Worm (Caenorhabditis elegans): Measurements from ENCODE around the gene srx-117.
"Not testable (repeated sequence)": the region's sequence is repeated elsewhere in the genome, so short reads cannot be mapped to it uniquely, and the experiment has no call there.

Gene srx-117

DNA sequence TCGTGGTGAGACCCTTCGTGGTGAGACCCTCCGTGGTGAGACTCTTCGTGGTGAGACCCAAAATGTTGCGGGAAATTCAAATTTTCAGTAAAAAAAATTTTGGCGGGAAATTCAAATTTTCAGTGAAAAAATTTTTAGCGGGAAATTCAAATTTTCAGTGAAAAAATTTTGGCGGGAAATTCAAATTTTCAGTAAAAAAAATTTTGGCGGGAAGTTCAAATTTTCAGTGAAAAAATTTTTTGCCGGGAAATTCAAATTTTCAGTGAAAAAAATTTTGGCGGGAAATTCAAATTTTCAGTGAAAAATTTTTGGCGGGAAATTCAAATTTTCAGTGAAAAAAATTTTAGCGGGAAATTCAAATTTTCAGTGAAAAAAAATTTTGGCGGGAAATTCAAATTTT, 4.2 kb upstream of the srx-117 start:
- peak; percentile 15; the same call in 1 of the 2 replicates for TF ChIP-seq unc-98 (GFP tag; IDR thresholded peaks at IDR 0.05)
- not testable (repeated sequence) for TF ChIP-seq efl-1 (optimal IDR thresholded peaks at IDR 0.05)
- peak; percentile 34 to 62 for TF ChIP-seq efl-1 (GFP tag; optimal IDR thresholded peaks at IDR 0.05 in 1 of 2)

DNA sequence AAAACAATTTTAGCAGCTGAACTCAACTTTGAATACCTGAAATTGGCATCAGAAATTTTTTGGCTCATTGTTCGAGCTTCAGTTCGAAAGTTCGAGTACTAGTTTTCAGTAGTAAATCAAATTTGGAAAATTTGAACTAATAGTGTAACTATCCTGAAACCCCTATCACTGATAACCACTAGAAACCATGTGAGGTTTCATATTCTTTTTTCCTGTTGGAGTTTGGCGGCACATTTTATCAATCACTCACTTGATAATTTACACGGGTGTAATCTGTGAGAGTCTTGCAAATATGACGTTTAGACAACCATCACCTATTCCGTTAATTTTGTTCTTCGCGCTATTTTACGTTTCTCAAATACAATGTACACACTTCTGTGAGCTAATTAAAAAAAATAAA, 3.1 kb downstream of the srx-117 start, which contains the start of gene C14C11.4:
Gene C14C11.4 (plus strand): TSS at position 252 of the 400 bp plus-strand sequence.
- TF ChIP-seq nhr-28 (tag; optimal IDR thresholded peaks at IDR 0.05) (no peak), hpl-2 (GFP tag; optimal IDR thresholded peaks at IDR 0.05) (no peak), mef-2 (tag; optimal IDR thresholded peaks at IDR 0.05) (no peak), egl-13 (tag; optimal IDR thresholded peaks at IDR 0.05) (no peak), xbp-1 (tag; optimal IDR thresholded peaks at IDR 0.05) (no peak), nhr-20 (tag; optimal IDR thresholded peaks at IDR 0.05) (no peak), lin-13 (GFP tag; optimal IDR thresholded peaks at IDR 0.05) (no peak), sox-4 (tag; optimal IDR thresholded peaks at IDR 0.05) (no peak), elt-2 (tag; optimal IDR thresholded peaks at IDR 0.05) (peak; percentile 53), hlh-17 (GFP tag; optimal IDR thresholded peaks at IDR 0.05; ENCODE audit: borderline replicate concordance) (no peak), lin-39 (tag; optimal IDR thresholded peaks at IDR 0.05) (no peak), ztf-11 (tag; optimal IDR thresholded peaks at IDR 0.05) (no peak), egl-27 (tag; optimal IDR thresholded peaks at IDR 0.05) (no peak), efl-1 (optimal IDR thresholded peaks at IDR 0.05) (no peak), efl-1 (GFP tag; optimal IDR thresholded peaks at IDR 0.05 in 1 of 2) (peak in 1 of 2 experiments; percentile 67)

DNA sequence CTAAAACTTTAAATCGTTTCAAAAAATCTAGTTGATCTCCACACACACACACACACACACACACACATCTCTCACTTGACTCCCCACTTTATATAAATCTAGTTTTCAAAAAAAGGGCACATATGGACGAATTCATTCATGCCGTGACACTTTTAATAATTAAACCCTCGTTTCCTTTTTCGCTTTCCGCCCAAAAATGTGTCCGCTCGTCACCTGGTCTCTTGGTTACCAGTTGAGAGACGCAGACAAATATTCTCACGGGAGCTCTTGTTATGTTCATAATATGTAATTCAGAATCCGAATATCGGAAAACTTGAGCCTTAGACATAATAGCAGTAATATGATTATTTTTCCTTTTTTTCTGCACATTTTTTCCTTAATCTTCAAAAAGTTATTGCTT, 7.6 kb downstream of the srx-117 start:
- TF ChIP-seq lin-14 (GFP tag; optimal IDR thresholded peaks at IDR 0.05) (peak; percentile 62), ama-1 (optimal IDR thresholded peaks at IDR 0.05) (no peak), elt-3 (tag; optimal IDR thresholded peaks at IDR 0.05) (no peak), fkh-8 (tag; optimal IDR thresholded peaks at IDR 0.05) (peak; percentile 78), nhr-71 (tag; optimal IDR thresholded peaks at IDR 0.05) (peak; percentile 12), nhr-85 (tag) (peak; percentile 47), tlp-1 (tag; optimal IDR thresholded peaks at IDR 0.05) (no peak), snu-23 (GFP tag; optimal IDR thresholded peaks at IDR 0.05) (peak; percentile 8), lsy-2 (tag; optimal IDR thresholded peaks at IDR 0.05) (peak in 1 of 2 experiments; percentile 15), F16B12.6 (tag; optimal IDR thresholded peaks at IDR 0.05) (no peak), sptf-1 (tag; optimal IDR thresholded peaks at IDR 0.05) (no peak)

ce11 chrV:5653990-5654499, 9.8 kb downstream of the srx-117 start, which contains the start of gene hex-2:
hex-2 (plus strand) TSS chrV:5654449.
- no peak for TF ChIP-seq lin-39 (tag; optimal IDR thresholded peaks at IDR 0.05)
- no peak for TF ChIP-seq lir-3 (tag; optimal IDR thresholded peaks at IDR 0.05; ENCODE audit: poor library complexity)
- no peak for TF ChIP-seq alr-1 (tag; optimal IDR thresholded peaks at IDR 0.05; ENCODE audit: borderline replicate concordance)
- TF ChIP-seq efl-1 (optimal IDR thresholded peaks at IDR 0.05), result no peak
- peak in 1 of 2 experiments; percentile 51 for TF ChIP-seq efl-1 (GFP tag; optimal IDR thresholded peaks at IDR 0.05 in 1 of 2)
- no peak for TF ChIP-seq grh-1 (GFP tag; IDR thresholded peaks at IDR 0.05)
- no peak for TF ChIP-seq dsc-1 (tag; optimal IDR thresholded peaks at IDR 0.05)
- TF ChIP-seq F16B12.6 (tag; optimal IDR thresholded peaks at IDR 0.05), result no peak
- TF ChIP-seq unc-30 (tag; optimal IDR thresholded peaks at IDR 0.05), result no peak
- no peak for TF ChIP-seq hlh-4 (tag; optimal IDR thresholded peaks at IDR 0.05)
- TF ChIP-seq zip-4 (GFP tag; optimal IDR thresholded peaks at IDR 0.05), result no peak
- peak; percentile 11 for TF ChIP-seq elt-2 (tag; optimal IDR thresholded peaks at IDR 0.05)
- TF ChIP-seq ceh-88 (GFP tag; IDR thresholded peaks at IDR 0.05), result no peak
- no peak for TF ChIP-seq fkh-10 (GFP tag; optimal IDR thresholded peaks at IDR 0.05)
- no peak for TF ChIP-seq mef-2 (tag; optimal IDR thresholded peaks at IDR 0.05)
- no peak for TF ChIP-seq ztf-11 (tag; optimal IDR thresholded peaks at IDR 0.05)
- TF ChIP-seq dpl-1 (GFP tag; optimal IDR thresholded peaks at IDR 0.05), result no peak
